Worm (Caenorhabditis elegans): Measurements from ENCODE around the gene C23F12.4.

ce11 chrX:9387041-9387440 lies at the start of gene C23F12.4:
- no peak for TF ChIP-seq nhr-12 (tag; optimal IDR thresholded peaks at IDR 0.05)
- no peak for TF ChIP-seq unc-39 (tag; optimal IDR thresholded peaks at IDR 0.05)
- TF ChIP-seq fos-1 (tag; optimal IDR thresholded peaks at IDR 0.05): no peak
- no peak for TF ChIP-seq R02D3.7 (tag; optimal IDR thresholded peaks at IDR 0.05)
- TF ChIP-seq sea-2 (GFP tag; optimal IDR thresholded peaks at IDR 0.05): no peak
- no peak for TF ChIP-seq ztf-4 (tag; optimal IDR thresholded peaks at IDR 0.05)
- TF ChIP-seq skn-1 (tag; optimal IDR thresholded peaks at IDR 0.05): no peak

Data from whole organism, L3 larva.